Fruit fly (Drosophila melanogaster): ENCODE data around the gene CG18666.

DNA sequence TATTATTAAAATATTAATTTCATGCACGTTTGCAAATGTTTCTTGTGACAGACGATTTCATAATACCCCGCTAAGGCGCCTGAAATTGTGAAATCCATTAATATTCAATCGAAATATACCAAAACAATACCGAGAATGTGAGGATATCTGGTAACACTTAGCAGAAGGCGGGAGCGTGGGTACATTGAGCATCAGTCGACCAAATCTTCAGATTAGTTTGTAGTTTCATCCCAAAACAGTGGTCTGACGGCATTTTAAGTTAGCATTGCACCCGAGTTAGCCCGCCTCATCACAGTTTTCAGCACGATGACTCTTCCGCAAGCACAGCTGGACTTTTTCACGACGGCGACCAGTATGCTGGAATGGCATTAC is 29.9 kb upstream of the CG18666 start, which contains the start of gene Nup154:
- no peak for TF ChIP-seq CG1233 (GFP tag; optimal IDR thresholded peaks at IDR 0.05)
- no peak for TF ChIP-seq Poxn (GFP tag; IDR thresholded peaks at IDR 0.05)
- TF ChIP-seq CTCF (GFP tag; optimal IDR thresholded peaks at IDR 0.05), result no peak
- TF ChIP-seq CG12155 (GFP tag; optimal IDR thresholded peaks at IDR 0.05), result no peak
- no peak for TF ChIP-seq Spps (tag; optimal IDR thresholded peaks at IDR 0.05)

Measured in whole organism, embryonic.